Worm (Caenorhabditis elegans) whole organism, early embryonic: ENCODE measurements around the gene amt-1.

Experiments
- B0310.2 ChIP-seq: sonication (generic microtip); optimal IDR thresholded peaks from 2 replicates; lab custom pipeline; 2016; ENCODE audit warnings: mild to moderate bottlenecking, missing genetic modification characterization, missing compliant biosample characterization
- ama-1 ChIP-seq: fragments of 150-350 bp; optimal IDR thresholded peaks from 2 replicates; lab custom pipeline; 2014
- ceh-36 ChIP-seq: sonication (generic microtip); optimal IDR thresholded peaks from 2 replicates; lab custom pipeline; 2016; ENCODE audit warnings: missing genetic modification characterization, inconsistent platforms, missing compliant biosample characterization
- ets-7 ChIP-seq: sonication (generic microtip); optimal IDR thresholded peaks from 2 replicates; lab custom pipeline; 2016; ENCODE audit warnings: missing genotype, missing genetic modification characterization, missing compliant biosample characterization
- hmg-4 ChIP-seq: fragments of 200-800 bp; sonication (Bioruptor generic); optimal IDR thresholded peaks from 2 replicates; lab custom pipeline; 2018; ENCODE audit warnings: mild to moderate bottlenecking, missing genetic modification characterization, missing compliant biosample characterization
- sea-1 ChIP-seq: fragments of 200-800 bp; sonication (Bioruptor generic); conservative IDR thresholded peaks from 2 replicates; pipeline ENCODE4 v1.3.6; 2022; ENCODE audit warnings: missing genetic modification characterization, missing compliant biosample characterization
- tbx-11 ChIP-seq: fragments of 200-800 bp; sonication (Bioruptor generic); IDR thresholded peaks from 2 replicates; pipeline ENCODE4 v1.3.6; 2022; ENCODE audit warnings: missing genetic modification characterization, missing compliant biosample characterization

DNA sequence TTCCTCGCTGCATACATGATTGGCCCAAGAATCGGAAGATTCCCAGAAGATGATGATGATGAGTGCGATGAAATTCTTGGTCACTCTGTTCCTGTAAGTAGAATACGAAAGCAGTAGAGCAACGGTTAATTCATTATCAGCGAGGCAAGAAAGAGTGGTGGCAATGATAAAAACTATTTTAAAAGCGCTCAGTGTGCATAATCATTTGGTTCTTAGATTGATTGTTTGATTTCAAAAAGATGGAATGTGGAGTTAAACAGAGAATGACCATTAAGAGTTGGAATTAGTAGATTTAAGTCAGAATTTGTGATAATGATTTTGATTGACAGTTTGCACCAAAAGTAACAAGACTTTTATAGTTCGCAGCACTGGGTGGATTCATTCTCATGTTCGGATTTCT, 4.1 kb upstream of the amt-1 start:
- TF ChIP-seq sea-1 (no peak), ets-7 (tag; lab: Kevin White, UChicago) (no peak), ceh-36 (no peak), hmg-4 (GFP tag; lab: Kevin White, UChicago) (no peak), B0310.2 (tag; lab: Kevin White, UChicago) (no peak), tbx-11 (GFP tag; lab: Robert Waterston, UW) (no peak), ama-1 (lab: Kevin White, UChicago) (no peak)
